Worm (Caenorhabditis elegans): ENCODE data around the gene C01G5.7.
A peak's percentile ranks its signal among the peaks of the same experiment; 100 is the strongest.

DNA sequence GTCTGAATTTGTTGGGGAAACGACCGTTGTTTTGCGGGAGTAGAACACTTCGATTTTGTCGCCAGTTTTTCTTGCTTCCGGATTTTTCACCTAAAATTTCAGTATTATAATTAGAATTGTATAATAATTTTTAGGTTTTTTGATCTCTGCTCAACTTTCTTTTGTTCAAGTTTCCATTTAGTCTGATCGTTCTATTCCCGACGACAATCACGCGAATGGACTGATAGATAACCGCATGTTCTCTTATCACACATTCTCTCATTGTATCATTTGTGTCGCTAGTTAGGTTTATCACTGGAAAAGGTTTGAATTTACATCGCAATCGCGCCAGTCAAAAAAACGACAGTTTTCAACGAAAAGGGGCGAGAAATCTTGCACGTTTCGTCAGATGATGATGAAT lies 36.9 kb downstream of the C01G5.7 start:
- TF ChIP-seq nhr-77 (tag; optimal IDR thresholded peaks at IDR 0.05): peak; percentile 59
- TF ChIP-seq gei-8 (GFP tag; optimal IDR thresholded peaks at IDR 0.05): no peak

All from whole organism, L4 larva.